Worm (Caenorhabditis elegans): ENCODE results near the gene srz-100.

srz-100 gene

DNA sequence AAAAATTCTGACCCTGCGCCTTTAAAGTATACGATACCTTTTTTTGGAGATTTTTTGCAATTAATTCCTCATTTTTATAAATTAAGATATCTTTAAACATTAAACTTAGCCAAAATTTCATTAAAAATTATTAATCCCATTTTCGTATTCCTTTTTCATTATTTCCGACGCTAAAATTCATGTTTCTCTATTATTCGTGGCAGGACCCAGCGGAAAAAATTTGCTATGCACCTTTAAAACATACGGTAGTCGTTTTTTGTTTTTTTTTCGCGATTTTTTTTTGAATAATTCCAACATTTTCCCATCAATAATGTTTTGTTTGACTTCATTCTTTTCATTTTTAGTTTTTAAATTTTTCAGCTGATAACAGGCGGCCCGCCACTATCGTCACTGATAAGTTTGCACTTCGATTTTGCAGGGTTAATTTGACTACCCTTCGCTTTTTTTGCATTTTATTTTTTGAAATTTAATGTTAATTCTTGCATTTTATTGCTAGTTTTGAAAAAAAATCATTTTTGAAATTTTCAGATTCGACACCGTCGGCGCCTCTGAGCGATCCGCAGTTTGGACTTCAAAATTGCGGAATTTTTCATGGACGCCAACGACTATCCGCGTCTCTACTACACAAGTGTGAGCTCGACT is 15.5 kb downstream of the srz-100 start, which contains the start of gene dkf-2:
TSS of gene dkf-2 (plus strand) at position 592 of the 642 bp plus-strand sequence.
- TF ChIP-seq F49E8.2 (tag; optimal IDR thresholded peaks at IDR 0.05; ENCODE audit: borderline replicate concordance) (peak; percentile 46), F44E2.7 (GFP tag; IDR thresholded peaks at IDR 0.05) (no peak), aha-1 (tag) (peak; percentile 20), egl-43 (GFP tag; IDR thresholded peaks at IDR 0.05) (no peak), unc-62 (GFP tag; optimal IDR thresholded peaks at IDR 0.05 in 1 of 2) (peak in 1 of 2 experiments; percentile 64), unc-62 (tag; optimal IDR thresholded peaks at IDR 0.05) (no peak)

DNA sequence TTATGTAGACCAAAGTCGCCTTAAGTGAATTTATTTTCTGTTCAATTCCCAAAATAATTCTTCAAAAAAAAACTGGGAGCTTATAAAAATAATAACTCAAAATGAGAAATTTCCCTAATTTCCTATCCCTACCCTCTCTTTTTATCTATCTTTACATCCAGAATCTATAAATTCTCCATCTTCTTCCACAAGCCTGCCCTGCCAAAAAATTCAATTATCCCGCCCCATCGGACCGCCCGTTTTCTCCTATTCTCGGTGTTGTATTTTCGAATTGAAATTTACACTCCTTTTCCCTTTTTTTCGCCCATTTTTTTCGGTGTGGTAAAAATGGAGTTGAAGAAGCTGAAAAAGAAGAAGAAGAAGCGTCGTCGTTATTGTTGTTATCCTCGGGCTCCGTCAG is 17.8 kb downstream of the srz-100 start:
- no peak for TF ChIP-seq egl-43 (GFP tag; IDR thresholded peaks at IDR 0.05)
- peak; percentile 9 for TF ChIP-seq ces-1 (GFP tag; optimal IDR thresholded peaks at IDR 0.05)

DNA sequence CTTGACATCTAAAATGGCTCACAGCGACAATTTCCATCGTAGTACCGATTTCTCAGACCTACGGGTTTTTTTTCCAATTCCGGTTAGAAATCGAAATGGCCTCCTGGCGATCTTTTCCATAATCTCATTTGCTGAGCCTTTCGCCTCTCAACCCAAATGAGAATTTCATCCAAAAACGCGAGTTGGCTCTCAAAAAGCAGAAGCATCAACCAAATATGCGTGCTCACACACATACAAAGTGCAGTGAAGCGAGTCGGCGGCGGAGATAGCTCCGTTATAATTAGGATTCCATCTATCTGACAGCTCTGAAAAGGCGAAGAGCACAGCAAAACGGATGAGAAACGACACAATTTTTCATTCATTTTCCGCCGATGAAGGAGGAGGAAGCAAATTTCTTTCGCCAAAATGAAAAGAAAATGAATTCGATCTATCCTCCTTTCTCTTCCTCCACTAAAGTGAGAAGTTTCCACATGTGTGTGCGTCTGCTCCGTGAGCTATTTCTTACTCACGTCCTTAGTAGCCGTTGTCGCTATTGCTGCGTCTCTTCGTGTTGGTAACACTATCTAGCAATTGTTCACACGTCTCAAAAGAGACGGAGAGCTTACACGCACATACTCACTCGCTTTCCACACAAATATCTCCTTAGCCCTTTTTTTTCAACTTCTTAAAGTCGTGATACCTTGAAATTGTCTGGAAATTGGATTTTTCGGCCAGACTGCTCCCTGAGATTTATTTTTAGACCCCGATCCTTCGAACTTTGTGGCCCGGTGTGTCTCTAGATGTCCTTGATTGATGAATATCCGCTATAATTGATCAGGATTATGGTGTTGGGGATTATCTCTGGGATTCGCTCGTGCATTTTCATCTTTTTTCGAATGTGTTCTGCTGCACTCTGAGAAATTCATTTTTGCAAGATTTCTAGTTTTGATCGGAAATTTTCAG is 20.7 kb downstream of the srz-100 start:
- TF ChIP-seq ces-1 (GFP tag; optimal IDR thresholded peaks at IDR 0.05) = no peak
- TF ChIP-seq nhr-6 (tag; optimal IDR thresholded peaks at IDR 0.05) = no peak
- no peak for TF ChIP-seq dmd-8 (GFP tag; IDR thresholded peaks at IDR 0.05)
- peak in 1 of 2 experiments; percentile 97 for TF ChIP-seq unc-62 (GFP tag; optimal IDR thresholded peaks at IDR 0.05 in 1 of 2)
- no peak for TF ChIP-seq unc-62 (tag; optimal IDR thresholded peaks at IDR 0.05)
- no peak for TF ChIP-seq Y5F2A.4 (GFP tag; optimal IDR thresholded peaks at IDR 0.05)
- TF ChIP-seq hif-1 (tag; optimal IDR thresholded peaks at IDR 0.05) = no peak
- peak; percentile 41 for TF ChIP-seq fkh-10 (GFP tag; optimal IDR thresholded peaks at IDR 0.05)
- no peak for TF ChIP-seq F10B5.3 (tag; optimal IDR thresholded peaks at IDR 0.05)
- TF ChIP-seq madf-9 (GFP tag; conservative IDR thresholded peaks at IDR 0.05) = no peak
- peak; percentile 52 for TF ChIP-seq aha-1 (tag)
- TF ChIP-seq dpl-1 (GFP tag; optimal IDR thresholded peaks at IDR 0.05) = no peak

DNA sequence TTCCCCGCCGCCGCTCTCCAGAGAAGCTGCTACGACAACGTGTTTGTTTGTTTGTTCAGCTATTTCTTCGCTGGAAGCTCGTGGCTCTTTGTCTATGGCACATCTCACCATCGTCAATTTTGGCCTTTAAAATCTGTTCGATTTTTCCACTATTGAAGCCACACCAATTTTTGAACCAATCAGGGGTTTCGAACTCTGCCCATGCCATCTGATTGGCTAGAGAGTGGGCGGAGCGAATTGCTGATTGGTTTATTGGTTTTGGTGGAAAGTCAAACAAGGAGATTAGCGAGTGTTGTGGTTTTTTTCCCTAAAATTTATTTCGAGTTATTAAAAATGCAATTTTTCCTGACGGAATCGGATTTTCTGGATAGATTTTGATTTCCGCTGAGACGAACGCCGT is 24.5 kb downstream of the srz-100 start:
- TF ChIP-seq ceh-44 (GFP tag; IDR thresholded peaks at IDR 0.05) (no peak), jun-1 (tag; optimal IDR thresholded peaks at IDR 0.05) (no peak), sdz-12 (GFP tag; optimal IDR thresholded peaks at IDR 0.05) (no peak), lim-7 (GFP tag; IDR thresholded peaks at IDR 0.05) (no peak), ctbp-1 (GFP tag; IDR thresholded peaks at IDR 0.05) (no peak)

DNA sequence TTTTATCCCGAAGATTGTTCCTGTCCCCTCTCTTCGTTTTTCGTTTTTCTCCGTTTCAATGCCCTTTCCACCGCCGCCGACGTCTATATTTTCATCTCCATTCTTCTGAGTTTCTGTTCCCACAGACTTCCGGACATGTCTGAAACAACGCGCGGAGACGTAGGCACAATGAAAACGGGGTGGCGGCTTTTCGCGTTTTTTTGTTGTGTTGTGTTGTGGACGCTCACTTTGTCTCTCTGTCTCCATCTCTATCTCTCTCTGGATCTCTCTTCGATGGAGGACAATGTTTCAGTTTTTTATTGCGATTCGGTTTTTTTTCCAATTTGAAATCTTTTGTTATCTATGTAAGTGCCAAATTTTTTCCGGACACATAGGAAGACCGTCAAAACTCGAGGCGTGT is 28.2 kb downstream of the srz-100 start:
- TF ChIP-seq zfp-3 (GFP tag; conservative IDR thresholded peaks at IDR 0.05) (no peak), aha-1 (tag) (peak; percentile 6), hmg-1.1 (GFP tag; IDR thresholded peaks at IDR 0.05) (no peak), ztf-7 (tag; optimal IDR thresholded peaks at IDR 0.05) (no peak)

DNA sequence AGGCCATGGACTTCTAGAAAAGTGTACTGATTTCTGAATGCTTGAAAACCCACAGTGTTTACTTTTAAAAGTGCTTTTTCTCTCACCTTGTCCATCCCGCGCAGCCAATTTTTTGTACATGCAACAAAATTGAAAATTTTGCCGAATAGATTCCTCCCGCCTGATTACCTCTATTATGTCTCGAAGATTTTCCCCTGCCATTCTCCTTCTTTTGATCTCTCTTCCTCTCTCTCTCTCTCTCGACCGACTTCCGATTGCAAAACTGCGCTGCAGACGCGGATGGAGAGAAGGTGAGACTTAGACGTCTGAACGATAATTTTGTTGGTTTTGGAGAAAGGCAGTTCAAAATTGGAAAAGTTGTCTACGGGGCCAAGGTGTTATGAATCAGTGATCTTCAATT is 42.7 kb downstream of the srz-100 start:
- no peak for TF ChIP-seq madf-9 (GFP tag; conservative IDR thresholded peaks at IDR 0.05)

DNA sequence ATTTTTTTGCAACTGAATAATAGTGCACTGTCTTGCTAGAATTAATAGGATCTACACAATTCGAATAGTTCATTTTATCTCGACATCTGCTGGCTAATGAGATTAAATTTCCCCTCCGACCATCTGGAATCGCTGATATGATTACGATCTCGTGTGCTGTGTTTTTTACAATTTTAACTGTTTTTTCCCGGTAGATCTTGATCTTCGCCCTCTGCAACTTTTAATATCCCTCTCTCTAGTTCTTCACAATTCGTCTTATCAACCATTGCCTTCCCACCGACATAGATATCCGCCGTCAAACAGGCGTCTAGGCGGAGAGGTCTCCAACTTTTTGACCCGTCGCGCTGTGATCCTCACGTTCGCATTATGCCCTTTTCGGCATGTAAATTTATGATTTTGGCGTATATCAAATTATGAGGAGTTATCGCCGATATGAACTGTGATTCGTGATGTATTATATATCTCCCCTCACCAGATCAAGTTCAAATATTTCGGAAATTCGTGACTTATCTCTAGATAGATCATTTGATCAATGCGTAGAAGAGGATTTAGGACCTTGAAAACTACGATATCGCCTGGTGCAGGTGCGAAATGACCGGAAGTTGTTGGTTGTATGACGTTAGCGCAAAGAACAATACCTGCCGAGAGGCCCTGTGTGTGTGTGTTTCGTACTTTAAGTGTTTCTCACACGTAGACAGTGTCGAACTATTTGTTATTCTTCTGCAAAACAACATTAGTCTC is 47.0 kb downstream of the srz-100 start:
- TF ChIP-seq hlh-30 (tag; optimal IDR thresholded peaks at IDR 0.05; ENCODE audit: insufficient read depth) (peak; percentile 8), zip-2 (tag; optimal IDR thresholded peaks at IDR 0.05) (no peak)
